Fruit fly (Drosophila melanogaster): ENCODE measurements around the gene CG32333.

The CG32333 gene

DNA sequence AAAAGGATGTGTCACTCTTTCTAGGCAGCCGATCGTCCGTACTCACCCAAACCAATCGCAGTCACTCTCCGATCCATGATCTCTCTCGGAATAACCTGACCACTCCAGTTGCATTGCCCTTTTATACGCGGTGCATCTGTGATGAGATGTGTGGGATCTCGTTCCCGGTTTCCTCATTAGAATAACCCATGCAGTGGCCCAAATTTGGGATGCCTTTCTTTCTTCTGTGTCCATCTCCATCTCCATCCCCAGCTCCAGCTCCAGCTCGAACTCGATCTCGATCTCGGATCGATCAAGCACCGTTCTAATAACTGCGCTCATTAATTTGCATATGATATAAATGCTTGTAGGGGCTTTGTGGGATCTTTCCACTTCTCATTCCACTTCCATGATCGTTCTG, 47.0 kb downstream of the CG32333 start, which contains the start of gene CG9184:
CG9184 (minus strand) TSS at position 101 of the 400 bp plus-strand sequence.
- no peak for TF ChIP-seq psq (optimal IDR thresholded peaks at IDR 0.05)
- no peak for TF ChIP-seq usp (GFP tag; optimal IDR thresholded peaks at IDR 0.05)
- no peak for TF ChIP-seq CG8478 (optimal IDR thresholded peaks at IDR 0.05)
- no peak for TF ChIP-seq pan (optimal IDR thresholded peaks at IDR 0.05)
- TF ChIP-seq Dll (optimal IDR thresholded peaks at IDR 0.05), result no peak
- no peak for TF ChIP-seq EcR (GFP tag; optimal IDR thresholded peaks at IDR 0.05)

DNA sequence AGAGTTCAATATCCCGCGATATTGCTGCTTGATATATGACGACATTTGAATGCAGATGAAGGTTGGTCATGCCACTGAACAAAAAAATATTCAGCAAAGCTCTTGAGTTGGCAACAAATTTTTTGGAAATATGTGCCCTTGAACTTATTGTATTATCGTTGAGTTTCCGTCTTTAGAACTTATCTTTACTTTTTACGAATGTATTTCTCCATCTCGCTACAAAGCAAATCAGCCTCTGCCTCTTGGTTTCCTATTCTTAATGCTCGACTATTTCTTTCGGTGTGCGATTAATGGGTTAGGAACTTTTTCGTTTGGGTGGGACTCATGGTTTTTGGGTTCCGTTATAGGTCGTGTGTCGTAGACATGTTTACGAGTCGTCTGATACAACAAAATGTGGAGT, 47.4 kb downstream of the CG32333 start:
- TF ChIP-seq psq (optimal IDR thresholded peaks at IDR 0.05) (no peak), pan (optimal IDR thresholded peaks at IDR 0.05) (no peak), usp (GFP tag; optimal IDR thresholded peaks at IDR 0.05) (no peak), CG8478 (optimal IDR thresholded peaks at IDR 0.05) (no peak)

DNA sequence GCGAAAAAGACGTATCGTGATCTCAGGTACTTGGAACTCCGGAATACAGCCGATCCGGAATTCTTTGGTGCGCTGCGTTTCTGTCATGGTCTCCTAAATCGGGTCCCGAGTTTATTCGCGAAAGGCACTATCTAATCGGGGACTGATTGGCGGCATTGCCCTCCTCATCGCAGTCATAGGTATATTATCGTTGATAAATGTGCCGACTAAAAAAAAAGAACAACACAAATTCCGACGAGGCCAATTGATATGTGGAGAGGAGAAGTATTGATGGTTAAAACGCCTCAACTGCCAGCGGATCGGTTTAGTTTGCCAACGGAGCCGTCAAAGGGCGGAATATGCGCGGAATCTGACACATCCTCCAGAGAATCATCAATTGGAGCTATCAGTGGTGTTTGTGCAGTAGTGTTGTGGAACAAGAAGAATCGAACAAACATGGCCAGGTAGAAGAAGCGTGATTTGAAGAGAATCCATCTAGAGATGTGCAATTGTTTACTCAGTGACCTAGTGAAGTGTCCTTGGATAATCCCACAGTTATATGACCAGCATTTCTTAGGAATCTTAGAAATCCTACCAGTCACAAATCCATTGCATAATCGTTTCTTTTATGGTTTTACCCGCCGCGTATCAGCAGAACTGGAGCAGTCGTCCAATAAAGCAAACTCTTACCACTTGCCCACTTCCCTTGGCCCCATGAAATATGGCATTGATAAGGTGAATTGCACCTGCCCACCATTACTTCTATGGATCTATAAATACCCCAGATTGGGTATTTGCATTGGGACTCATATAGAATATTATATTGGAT, 49.3 kb downstream of the CG32333 start:
- TF ChIP-seq EcR (GFP tag; optimal IDR thresholded peaks at IDR 0.05) (no peak), pan (optimal IDR thresholded peaks at IDR 0.05) (no peak), Dll (optimal IDR thresholded peaks at IDR 0.05) (no peak), usp (GFP tag; optimal IDR thresholded peaks at IDR 0.05) (no peak), psq (optimal IDR thresholded peaks at IDR 0.05) (no peak), CG8478 (optimal IDR thresholded peaks at IDR 0.05) (no peak)

DNA sequence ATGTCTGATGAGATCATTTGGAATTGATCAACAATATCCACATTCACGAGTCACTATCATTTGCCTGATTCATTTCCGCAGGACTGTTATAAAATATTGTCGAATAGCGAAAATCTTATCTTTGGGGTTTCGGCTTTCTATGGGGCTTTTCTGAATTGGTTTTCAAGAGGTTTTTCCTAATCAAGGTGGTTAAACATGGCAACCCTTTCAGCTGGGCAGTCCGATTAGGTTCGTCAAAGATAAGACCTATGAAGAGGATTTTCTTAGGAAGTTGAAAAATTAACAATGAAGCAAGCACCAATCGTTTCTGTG, 49.8 kb downstream of the CG32333 start:
- no peak for TF ChIP-seq EcR (GFP tag; optimal IDR thresholded peaks at IDR 0.05)
- TF ChIP-seq CG8478 (optimal IDR thresholded peaks at IDR 0.05), result no peak
- no peak for TF ChIP-seq Dll (optimal IDR thresholded peaks at IDR 0.05)
- TF ChIP-seq usp (GFP tag; optimal IDR thresholded peaks at IDR 0.05), result no peak
- TF ChIP-seq psq (optimal IDR thresholded peaks at IDR 0.05), result no peak
- TF ChIP-seq pan (optimal IDR thresholded peaks at IDR 0.05), result no peak

DNA sequence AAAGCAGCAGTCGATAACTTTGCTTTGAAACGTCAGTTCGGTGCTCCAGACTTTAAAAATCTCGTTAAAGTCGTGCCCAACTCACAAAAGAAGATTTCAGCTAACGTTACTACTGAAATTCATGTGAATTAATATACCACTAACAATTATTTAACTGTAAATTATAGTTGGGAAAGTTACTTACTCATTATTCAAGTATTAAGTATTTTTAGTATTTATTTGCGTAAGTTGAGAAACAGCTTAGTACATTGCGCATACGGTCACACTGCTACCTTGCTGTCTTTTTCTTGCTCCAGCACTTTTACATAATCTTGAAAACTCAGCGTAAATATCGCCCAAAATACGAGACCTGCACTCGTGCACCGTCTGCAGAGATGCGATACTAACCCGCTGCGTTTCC, 54.0 kb downstream of the CG32333 start, which contains the start of gene ND-ACP:
ND-ACP (plus strand) TSS at position 226 of the 400 bp plus-strand sequence.
- no peak for TF ChIP-seq CG8478 (optimal IDR thresholded peaks at IDR 0.05)
- no peak for TF ChIP-seq pan (optimal IDR thresholded peaks at IDR 0.05)
- TF ChIP-seq Dll (optimal IDR thresholded peaks at IDR 0.05), result no peak
- TF ChIP-seq EcR (GFP tag; optimal IDR thresholded peaks at IDR 0.05), result no peak
- TF ChIP-seq usp (GFP tag; optimal IDR thresholded peaks at IDR 0.05), result no peak
- no peak for TF ChIP-seq psq (optimal IDR thresholded peaks at IDR 0.05)

DNA sequence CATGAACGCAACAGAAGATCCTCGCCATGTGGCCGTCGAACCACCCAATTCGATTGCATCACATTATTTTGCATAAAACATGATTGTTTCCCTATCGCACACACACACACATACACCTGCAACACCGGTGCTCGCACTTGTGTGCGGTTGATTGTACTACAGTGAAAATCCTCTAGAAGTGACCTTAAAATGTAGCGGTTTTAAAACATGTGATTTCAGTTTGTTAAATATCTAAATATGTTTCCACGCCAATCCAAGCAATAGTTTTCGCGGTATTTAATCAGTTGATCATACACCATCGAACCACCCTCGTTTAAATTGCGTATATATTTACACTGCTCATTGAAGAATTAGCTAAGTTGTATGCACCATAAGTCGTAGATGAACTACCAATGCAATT, 54.7 kb downstream of the CG32333 start:
- TF ChIP-seq pan (optimal IDR thresholded peaks at IDR 0.05) (no peak), Dll (optimal IDR thresholded peaks at IDR 0.05) (no peak), EcR (GFP tag; optimal IDR thresholded peaks at IDR 0.05) (no peak), usp (GFP tag; optimal IDR thresholded peaks at IDR 0.05) (no peak), CG8478 (optimal IDR thresholded peaks at IDR 0.05) (no peak), psq (optimal IDR thresholded peaks at IDR 0.05) (no peak)

DNA sequence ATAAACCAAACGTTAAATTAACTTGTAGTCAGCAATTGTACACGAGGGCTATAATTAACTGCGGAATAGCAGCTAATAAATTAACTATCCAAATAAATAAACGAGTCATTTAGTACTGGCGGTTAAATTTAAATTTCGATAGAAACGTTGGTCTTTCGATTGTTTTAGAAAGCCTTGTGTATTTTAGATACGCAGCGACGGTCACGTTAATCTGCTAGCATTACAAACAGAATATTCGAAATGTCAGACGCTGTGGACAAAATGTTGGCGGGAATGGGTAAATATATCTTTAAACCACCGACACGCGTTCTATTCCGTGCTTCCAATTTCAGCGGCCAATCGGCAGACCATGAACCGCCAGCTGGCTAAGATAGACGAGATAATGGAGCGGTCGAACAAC, 55.8 kb downstream of the CG32333 start, which contains the start of gene msd1:
msd1 (plus strand) TSS at position 203 of the 400 bp plus-strand sequence.
- TF ChIP-seq EcR (GFP tag; optimal IDR thresholded peaks at IDR 0.05), result no peak
- no peak for TF ChIP-seq psq (optimal IDR thresholded peaks at IDR 0.05)
- no peak for TF ChIP-seq usp (GFP tag; optimal IDR thresholded peaks at IDR 0.05)
- no peak for TF ChIP-seq Dll (optimal IDR thresholded peaks at IDR 0.05)
- no peak for TF ChIP-seq CG8478 (optimal IDR thresholded peaks at IDR 0.05)

DNA sequence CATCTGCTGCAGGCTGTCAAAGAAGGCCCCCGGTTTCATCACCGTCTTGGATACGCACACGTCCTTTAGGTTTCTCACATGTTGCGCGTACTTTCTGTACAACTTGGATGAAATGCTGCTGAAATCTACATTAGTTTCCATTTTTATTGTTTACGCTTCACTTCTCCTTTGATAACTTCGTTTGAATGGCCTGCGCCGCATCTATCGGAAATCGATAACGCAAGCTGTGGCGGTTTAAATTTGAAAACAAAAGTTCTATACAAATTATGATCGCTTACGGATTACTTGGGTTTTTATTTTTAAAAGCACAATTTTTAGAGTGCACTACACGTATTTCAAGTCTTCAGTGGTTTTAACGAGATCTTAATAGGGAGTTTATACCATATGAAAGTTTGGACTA, 57.2 kb downstream of the CG32333 start, which contains the start of gene msd5:
msd5 (minus strand) TSS at position 174 of the 400 bp plus-strand sequence.
- TF ChIP-seq usp (GFP tag; optimal IDR thresholded peaks at IDR 0.05) (no peak), CG8478 (optimal IDR thresholded peaks at IDR 0.05) (no peak), pan (optimal IDR thresholded peaks at IDR 0.05) (no peak), EcR (GFP tag; optimal IDR thresholded peaks at IDR 0.05) (no peak), psq (optimal IDR thresholded peaks at IDR 0.05) (no peak), Dll (optimal IDR thresholded peaks at IDR 0.05) (no peak)

DNA sequence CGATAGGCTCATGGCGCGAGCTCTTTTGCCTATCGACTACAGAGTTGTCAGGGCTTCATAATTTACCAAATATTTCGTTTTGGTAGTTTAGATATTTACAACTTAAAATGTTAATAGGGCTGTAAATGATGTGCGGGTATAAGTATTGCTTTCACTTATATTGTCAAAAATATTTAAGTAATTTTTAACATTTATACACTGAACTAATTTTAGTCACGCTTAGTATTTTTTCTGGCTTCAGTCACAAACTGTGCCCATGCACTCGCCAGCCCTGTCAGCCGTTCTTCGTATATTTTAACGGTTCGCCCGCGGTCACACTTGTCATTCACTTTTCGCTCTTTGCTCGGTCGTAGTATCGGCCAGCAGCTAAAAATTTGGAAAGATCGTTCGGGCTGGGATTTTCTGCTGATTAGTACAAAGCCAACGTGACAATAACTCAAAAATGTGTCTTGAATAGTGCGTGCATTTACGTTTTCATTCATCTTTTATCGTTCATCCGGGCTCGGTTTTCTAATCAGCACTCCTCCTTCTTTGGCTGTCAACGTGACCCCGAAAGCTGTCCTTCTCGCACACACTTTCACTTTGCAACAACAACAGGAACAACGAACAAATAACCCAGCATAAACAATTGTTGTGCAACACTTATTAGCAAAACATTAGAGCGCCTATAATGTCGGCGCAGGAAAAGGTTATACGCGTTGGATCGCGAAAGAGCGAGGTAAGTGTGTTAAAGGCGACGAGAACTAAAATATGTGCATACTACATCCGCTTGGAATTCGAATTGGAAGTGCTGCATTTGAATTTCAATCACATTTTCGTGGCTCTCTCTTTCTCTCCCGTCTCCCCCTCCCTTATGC, 59.0 kb downstream of the CG32333 start, which contains the start of the genes Hmbs and CG2211:
Hmbs (plus strand) TSS at position 319 of the 857 bp plus-strand sequence.
CG2211 (minus strand) TSS at position 789 of the 857 bp plus-strand sequence.
- TF ChIP-seq psq (optimal IDR thresholded peaks at IDR 0.05) (no peak), pan (optimal IDR thresholded peaks at IDR 0.05) (no peak), usp (GFP tag; optimal IDR thresholded peaks at IDR 0.05) (no peak), CG8478 (optimal IDR thresholded peaks at IDR 0.05) (no peak), EcR (GFP tag; optimal IDR thresholded peaks at IDR 0.05) (no peak), Dll (optimal IDR thresholded peaks at IDR 0.05) (no peak)

DNA sequence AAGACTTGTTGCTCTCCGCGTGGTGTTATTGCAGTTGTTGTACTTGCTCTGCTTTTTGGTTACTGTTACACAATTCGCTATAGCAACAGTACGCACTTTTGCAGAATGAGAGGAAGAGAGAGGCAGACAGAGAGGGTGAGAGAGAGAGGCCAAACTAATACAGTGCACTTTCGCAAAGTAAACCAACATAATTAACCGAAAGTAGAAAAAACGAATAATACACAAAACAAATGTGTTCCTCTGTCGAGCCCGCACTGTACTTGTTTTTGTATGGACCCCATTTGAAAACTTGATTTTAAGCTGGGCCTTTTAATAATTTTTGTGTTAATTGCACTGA, 59.6 kb downstream of the CG32333 start:
- TF ChIP-seq Dll (optimal IDR thresholded peaks at IDR 0.05) (no peak), CG8478 (optimal IDR thresholded peaks at IDR 0.05) (no peak), EcR (GFP tag; optimal IDR thresholded peaks at IDR 0.05) (no peak), usp (GFP tag; optimal IDR thresholded peaks at IDR 0.05) (no peak), pan (optimal IDR thresholded peaks at IDR 0.05) (no peak), psq (optimal IDR thresholded peaks at IDR 0.05) (no peak)

DNA sequence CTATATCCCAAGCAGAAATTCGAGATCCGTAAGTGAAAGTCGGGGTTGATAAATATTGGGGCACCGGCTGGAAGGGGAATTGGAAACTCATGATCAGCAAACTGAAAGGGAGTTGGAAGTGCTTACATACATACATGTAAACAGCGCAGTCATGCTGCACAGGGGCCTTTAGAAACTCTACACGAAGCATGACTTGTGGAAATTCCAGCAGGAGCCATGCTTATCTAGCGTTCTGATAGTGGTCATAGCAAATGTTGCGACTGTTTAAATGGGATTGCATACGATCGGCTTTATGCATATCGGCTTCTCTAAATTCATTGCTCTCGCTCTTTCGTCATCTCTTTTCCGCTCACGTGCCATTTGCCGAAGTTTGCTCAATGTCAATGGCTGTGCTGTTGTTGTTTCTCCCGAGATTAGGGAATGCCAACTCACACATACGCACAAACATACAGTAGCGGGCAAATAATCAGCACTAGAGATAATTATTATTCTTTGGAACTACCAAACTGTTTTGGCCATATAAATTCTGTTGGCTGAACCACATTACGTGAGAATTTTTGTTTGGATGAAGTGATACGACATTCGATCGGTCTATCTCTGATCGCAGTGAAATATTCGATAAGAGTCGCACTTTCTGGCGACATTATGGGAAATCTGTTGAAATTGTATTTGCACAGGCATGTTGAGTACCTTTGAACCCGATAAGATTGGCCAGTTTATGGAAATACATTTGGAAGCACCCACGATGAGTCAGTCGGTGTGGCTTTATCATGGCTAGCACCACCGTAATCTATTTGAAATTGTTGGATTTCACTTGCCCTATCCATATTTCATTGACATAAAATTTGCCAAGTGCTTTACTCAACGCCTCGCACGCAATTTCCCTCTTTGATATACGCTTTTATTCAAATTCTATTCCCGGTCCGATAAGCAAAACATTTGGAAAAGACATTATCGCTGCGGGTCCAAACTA, 60.5 kb downstream of the CG32333 start:
- no peak for TF ChIP-seq psq (optimal IDR thresholded peaks at IDR 0.05)
- no peak for TF ChIP-seq EcR (GFP tag; optimal IDR thresholded peaks at IDR 0.05)
- TF ChIP-seq pan (optimal IDR thresholded peaks at IDR 0.05), result no peak
- TF ChIP-seq usp (GFP tag; optimal IDR thresholded peaks at IDR 0.05), result no peak
- TF ChIP-seq Dll (optimal IDR thresholded peaks at IDR 0.05), result no peak
- TF ChIP-seq CG8478 (optimal IDR thresholded peaks at IDR 0.05), result no peak

Data from whole organism.